Fruit fly (Drosophila melanogaster): ENCODE results near the gene CG34277.

DNA sequence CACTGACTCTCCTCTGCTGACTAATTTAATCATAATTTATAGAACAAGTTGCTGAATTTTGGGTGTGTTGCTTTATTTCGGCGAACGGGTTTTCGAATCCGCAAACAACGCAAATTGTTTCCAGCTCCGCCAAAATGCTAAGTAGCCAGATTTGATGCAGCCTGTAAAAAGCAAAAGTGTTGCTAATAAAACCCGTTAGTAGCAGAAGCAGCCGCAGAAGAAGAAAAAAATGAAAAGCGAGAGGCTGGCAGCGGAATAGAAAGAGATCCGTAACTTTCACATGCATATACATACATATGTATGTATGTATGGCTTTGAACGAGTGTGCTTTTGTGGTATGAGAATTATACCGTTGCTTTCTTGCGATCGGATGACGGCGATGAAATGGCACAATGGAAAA is 22.7 kb downstream of the CG34277 start:
- TF ChIP-seq CG7045 (GFP tag; optimal IDR thresholded peaks at IDR 0.05) (no peak), tj (GFP tag; optimal IDR thresholded peaks at IDR 0.05) (no peak), CG11617 (GFP tag; optimal IDR thresholded peaks at IDR 0.05) (no peak), CG33017 (tag; optimal IDR thresholded peaks at IDR 0.05) (no peak), pad (GFP tag; optimal IDR thresholded peaks at IDR 0.05) (no peak), cnc (optimal IDR thresholded peaks at IDR 0.05) (no peak), bab1 (GFP tag; optimal IDR thresholded peaks at IDR 0.05) (no peak), ovo (GFP tag; optimal IDR thresholded peaks at IDR 0.05) (no peak), CG1620 (GFP tag; optimal IDR thresholded peaks at IDR 0.05) (no peak), CG14711 (tag; optimal IDR thresholded peaks at IDR 0.05) (no peak), cic (GFP tag; optimal IDR thresholded peaks at IDR 0.05) (no peak), Mnt (GFP tag; optimal IDR thresholded peaks at IDR 0.05) (no peak)
